Fruit fly (Drosophila melanogaster): ENCODE measurements around the gene CG44195.
A peak's percentile ranks its signal among the peaks of the same experiment; 100 is the strongest.

Gene CG44195

DNA sequence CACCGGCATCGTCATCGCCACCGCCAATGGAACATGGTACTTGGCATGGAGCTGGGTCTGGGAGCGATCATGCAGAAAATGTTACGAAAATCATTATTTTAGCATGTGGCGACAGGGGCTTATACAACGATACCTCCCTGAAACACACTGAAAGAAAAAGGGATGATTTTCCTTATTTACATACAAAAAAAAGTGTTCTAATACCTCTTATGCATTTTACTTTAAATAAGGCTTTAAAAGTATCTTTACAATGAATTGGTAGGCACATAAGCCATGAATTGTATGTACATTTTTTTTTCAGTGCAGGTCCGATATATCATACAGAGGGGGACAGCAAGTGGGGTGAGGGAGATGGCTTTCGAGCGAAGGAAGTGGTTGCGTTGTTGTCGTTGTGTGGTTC lies 81.2 kb downstream of the CG44195 start (continued):
- TF ChIP-seq CG17612 (GFP tag; IDR thresholded peaks at IDR 0.05) (no peak), CG10543 (GFP tag; optimal IDR thresholded peaks at IDR 0.05) (no peak), en (GFP tag; optimal IDR thresholded peaks at IDR 0.05) (no peak), CG7556 (GFP tag; optimal IDR thresholded peaks at IDR 0.05) (peak; percentile 10), MBD-R2 (GFP tag; IDR thresholded peaks at IDR 0.05) (no peak), CG15073 (GFP tag; optimal IDR thresholded peaks at IDR 0.05) (no peak), esg (GFP tag; conservative IDR thresholded peaks at IDR 0.05) (peak; percentile 64), CG14441 (GFP tag; IDR thresholded peaks at IDR 0.05) (peak; percentile 43; the same call in 1 of the 2 replicates), Drgx (GFP tag; IDR thresholded peaks at IDR 0.05) (peak; percentile 39; the same call in 1 of the 2 replicates), HLH3B (GFP tag; IDR thresholded peaks at IDR 0.05) (no peak), CG18619 (GFP tag; optimal IDR thresholded peaks at IDR 0.05) (no peak), ttk (GFP tag; IDR thresholded peaks at IDR 0.05) (peak; percentile 42; the same call in 1 of the 2 replicates), Kr (GFP tag; optimal IDR thresholded peaks at IDR 0.05) (no peak), pzg (GFP tag; optimal IDR thresholded peaks at IDR 0.05) (no peak), pfk (GFP tag; optimal IDR thresholded peaks at IDR 0.05) (no peak), CG17186 (GFP tag; optimal IDR thresholded peaks at IDR 0.05) (no peak), CG17912 (GFP tag; optimal IDR thresholded peaks at IDR 0.05) (no peak), Mes4 (GFP tag; optimal IDR thresholded peaks at IDR 0.05) (no peak), Lpt (GFP tag; optimal IDR thresholded peaks at IDR 0.05) (no peak), CG16863 (GFP tag; optimal IDR thresholded peaks at IDR 0.05) (no peak), CG30020 (tag; optimal IDR thresholded peaks at IDR 0.05) (no peak), Max (GFP tag; optimal IDR thresholded peaks at IDR 0.05) (no peak), MESR4 (GFP tag; optimal IDR thresholded peaks at IDR 0.05) (no peak), CG11696 (GFP tag; IDR thresholded peaks at IDR 0.05) (no peak), psq (GFP tag; optimal IDR thresholded peaks at IDR 0.05) (no peak), Sin3A (optimal IDR thresholded peaks at IDR 0.05) (no peak), CG3995 (GFP tag; optimal IDR thresholded peaks at IDR 0.05) (no peak), so (GFP tag; IDR thresholded peaks at IDR 0.05) (peak; percentile 57; the same call in 2 of the 3 replicates), CG7928 (GFP tag; optimal IDR thresholded peaks at IDR 0.05) (no peak), wdn (GFP tag; IDR thresholded peaks at IDR 0.05) (no peak), CG1529 (GFP tag; optimal IDR thresholded peaks at IDR 0.05) (no peak), CG7987 (GFP tag; optimal IDR thresholded peaks at IDR 0.05) (no peak), Ets97D (GFP tag; optimal IDR thresholded peaks at IDR 0.05) (no peak), unpg (GFP tag; optimal IDR thresholded peaks at IDR 0.05) (peak; percentile 63), fd96Cb (tag; optimal IDR thresholded peaks at IDR 0.05) (peak; percentile 43), Hr78 (GFP tag; optimal IDR thresholded peaks at IDR 0.05) (no peak), inv (GFP tag; IDR thresholded peaks at IDR 0.05; ENCODE audit: partially characterized antibody) (no peak), toy (GFP tag; IDR thresholded peaks at IDR 0.05) (no peak), CG10267 (tag; optimal IDR thresholded peaks at IDR 0.05) (peak; percentile 38), CG12744 (GFP tag; optimal IDR thresholded peaks at IDR 0.05) (no peak), Nf-YC (tag; optimal IDR thresholded peaks at IDR 0.05) (no peak), CG9817 (tag; optimal IDR thresholded peaks at IDR 0.05) (peak; percentile 41), Camta (GFP tag; optimal IDR thresholded peaks at IDR 0.05) (peak; percentile 26), scrt (GFP tag; optimal IDR thresholded peaks at IDR 0.05) (no peak), HmgD (GFP tag; optimal IDR thresholded peaks at IDR 0.05) (no peak), sim (GFP tag; IDR thresholded peaks at IDR 0.05) (no peak), dmrt99B (tag; optimal IDR thresholded peaks at IDR 0.05) (peak; percentile 68), CG6689 (GFP tag; IDR thresholded peaks at IDR 0.05) (peak; percentile 57; the same call in 1 of the 2 replicates), CG30403 (GFP tag; optimal IDR thresholded peaks at IDR 0.05) (peak; percentile 38), ham (GFP tag; IDR thresholded peaks at IDR 0.05) (no peak), Dll (GFP tag; IDR thresholded peaks at IDR 0.05; ENCODE audit: partially characterized antibody) (no peak), grn (GFP tag; optimal IDR thresholded peaks at IDR 0.05) (no peak)
